Worm (Caenorhabditis elegans) whole organism, L2 larva: ENCODE measurements around the gene srj-44.

Source experiments
- Y55F3AM.14 ChIP-seq: fragments of 200-800 bp; sonication (Bioruptor generic); optimal IDR thresholded peaks from 2 replicates; lab custom pipeline; 2018; ENCODE audit warnings: mild to moderate bottlenecking, missing genetic modification characterization, missing compliant biosample characterization
- ZK546.5 ChIP-seq: sonication (generic microtip); optimal IDR thresholded peaks from 2 replicates; lab custom pipeline; 2017; ENCODE audit warnings: missing biosample characterization, missing genetic modification characterization
- aly-2 ChIP-seq: fragments of 150-350 bp; optimal IDR thresholded peaks from 2 replicates; lab custom pipeline; 2014; ENCODE audit warnings: missing biosample characterization, missing genetic modification characterization
- ama-1 ChIP-seq: fragments of 150-350 bp; optimal IDR thresholded peaks from 2 replicates; lab custom pipeline; 2018; ENCODE audit warnings: inconsistent platforms
- ceh-16 ChIP-seq: fragments of 150-350 bp; optimal IDR thresholded peaks from 2 replicates; lab custom pipeline; 2014; ENCODE audit warnings: missing biosample characterization, missing genetic modification characterization
- crh-2 ChIP-seq: sonication (generic microtip); optimal IDR thresholded peaks from 2 replicates; lab custom pipeline; 2017; ENCODE audit warnings: missing biosample characterization, missing genetic modification characterization
- egl-27 ChIP-seq: sonication (generic microtip); optimal IDR thresholded peaks from 3 replicates; lab custom pipeline; 2017; ENCODE audit warnings: missing biosample characterization, missing genetic modification reagents, missing genetic modification characterization
- elt-1 ChIP-seq: fragments of 150-350 bp; optimal IDR thresholded peaks from 2 replicates; lab custom pipeline; 2014; ENCODE audit warnings: missing biosample characterization, missing genetic modification characterization
- elt-3 ChIP-seq: sonication (generic microtip); optimal IDR thresholded peaks from 2 replicates; lab custom pipeline; 2017; ENCODE audit warnings: missing biosample characterization, missing genetic modification characterization
- fos-1 ChIP-seq: fragments of 150-350 bp; optimal IDR thresholded peaks from 2 replicates; lab custom pipeline; 2014; ENCODE audit warnings: missing biosample characterization, missing genetic modification characterization
- gmeb-1 ChIP-seq: fragments of 150-350 bp; optimal IDR thresholded peaks from 2 replicates; lab custom pipeline; 2014; ENCODE audit warnings: missing biosample characterization, missing genetic modification characterization
- lin-13 ChIP-seq: fragments of 150-350 bp; optimal IDR thresholded peaks from 2 replicates; lab custom pipeline; 2014; ENCODE audit warnings: missing biosample characterization, missing genetic modification reagents, missing genetic modification characterization
- lin-39 ChIP-seq: fragments of 150-350 bp; optimal IDR thresholded peaks from 2 replicates; lab custom pipeline; 2014; ENCODE audit warnings: missing biosample characterization, missing genetic modification reagents, missing genetic modification characterization
- lsy-2 ChIP-seq, 2 experiments: fragments of 150-350 bp in 1 of 2; sonication (generic microtip) in 1 of 2; optimal IDR thresholded peaks; 2 replicates each; lab custom pipeline; 2014 to 2017; ENCODE audit warnings: missing biosample characterization in 2 of 2, missing genetic modification characterization in 2 of 2
- mab-5 ChIP-seq: fragments of 150-350 bp; optimal IDR thresholded peaks from 2 replicates; lab custom pipeline; 2014; ENCODE audit warnings: missing biosample characterization, missing genetic modification characterization
- mbf-1 ChIP-seq: sonication (generic microtip); optimal IDR thresholded peaks from 2 replicates; lab custom pipeline; 2017; ENCODE audit warnings: missing biosample characterization, missing genetic modification characterization
- mdl-1 ChIP-seq, 2 experiments: fragments of 150-350 bp in 1 of 2; sonication (generic microtip) in 1 of 2; optimal IDR thresholded peaks; 2 replicates each; lab custom pipeline; 2017; ENCODE audit warnings: missing biosample characterization in 2 of 2, missing genetic modification characterization in 2 of 2
- nhr-11 ChIP-seq: fragments of 150-350 bp; optimal IDR thresholded peaks from 2 replicates; lab custom pipeline; 2014; ENCODE audit warnings: missing biosample characterization, missing genetic modification characterization
- nhr-129 ChIP-seq: fragments of 150-350 bp; optimal IDR thresholded peaks from 2 replicates; lab custom pipeline; 2014; ENCODE audit warnings: missing biosample characterization, missing genetic modification characterization
- nhr-23 ChIP-seq: fragments of 150-350 bp; optimal IDR thresholded peaks from 2 replicates; lab custom pipeline; 2014; ENCODE audit warnings: missing biosample characterization, missing genetic modification reagents, missing genetic modification characterization
- nhr-237 ChIP-seq: fragments of 150-350 bp; optimal IDR thresholded peaks from 2 replicates; lab custom pipeline; 2014; ENCODE audit warnings: missing biosample characterization, missing genetic modification characterization
- nhr-25 ChIP-seq: fragments of 150-350 bp; sonication (generic microtip); optimal IDR thresholded peaks from 3 replicates; lab custom pipeline; 2014; ENCODE audit warnings: missing biosample characterization, missing genetic modification characterization
- nhr-6 ChIP-seq: fragments of 150-350 bp; optimal IDR thresholded peaks from 2 replicates; lab custom pipeline; 2014; ENCODE audit warnings: missing biosample characterization, missing genetic modification characterization
- nhr-77 ChIP-seq: fragments of 150-350 bp; optimal IDR thresholded peaks from 2 replicates; lab custom pipeline; 2014; ENCODE audit warnings: missing biosample characterization, missing genetic modification characterization
- peb-1 ChIP-seq: fragments of 150-350 bp; optimal IDR thresholded peaks from 2 replicates; lab custom pipeline; 2014; ENCODE audit warnings: missing biosample characterization, missing genetic modification characterization
- sem-4 ChIP-seq: fragments of 150-350 bp; optimal IDR thresholded peaks from 2 replicates; lab custom pipeline; 2014; ENCODE audit warnings: missing biosample characterization, missing genetic modification reagents, missing genetic modification characterization
- skn-1 ChIP-seq: sonication (generic microtip); optimal IDR thresholded peaks from 2 replicates; lab custom pipeline; 2017; ENCODE audit warnings: missing biosample characterization, missing genetic modification characterization
- sma-9 ChIP-seq, 2 experiments: fragments of 150-350 bp in 1 of 2; sonication (generic microtip) in 1 of 2; optimal IDR thresholded peaks; 2 replicates each; lab custom pipeline; 2014 to 2016; ENCODE audit warnings: missing genetic modification characterization in 2 of 2, mild to moderate bottlenecking in 1 of 2, missing biosample characterization in 1 of 2, missing compliant biosample characterization in 1 of 2, missing genetic modification reagents in 1 of 2, moderate library complexity in 1 of 2
- snpc-4 ChIP-seq: fragments of 150-350 bp; optimal IDR thresholded peaks from 2 replicates; lab custom pipeline; 2014; ENCODE audit warnings: missing biosample characterization, missing genetic modification characterization
- unc-39 ChIP-seq: fragments of 150-350 bp; optimal IDR thresholded peaks from 2 replicates; lab custom pipeline; 2014; ENCODE audit warnings: missing biosample characterization, missing genetic modification characterization
- unc-55 ChIP-seq: fragments of 150-350 bp; sonication (generic microtip); optimal IDR thresholded peaks from 3 replicates; lab custom pipeline; 2014; ENCODE audit warnings: missing biosample characterization, missing genetic modification reagents, missing genetic modification characterization
- unc-62 ChIP-seq: fragments of 150-350 bp; optimal IDR thresholded peaks from 2 replicates; lab custom pipeline; 2014; ENCODE audit warnings: missing biosample characterization, missing genetic modification reagents, missing genetic modification characterization
- zag-1 ChIP-seq: fragments of 150-350 bp; optimal IDR thresholded peaks from 2 replicates; lab custom pipeline; 2014; ENCODE audit warnings: missing biosample characterization, missing genetic modification characterization
- ztf-1 ChIP-seq: fragments of 200-800 bp; sonication (Bioruptor generic); conservative IDR thresholded peaks from 2 replicates; pipeline ENCODE4 v1.3.6; 2022; ENCODE audit warnings: missing genetic modification characterization, missing compliant biosample characterization
- ztf-11 ChIP-seq: sonication (generic microtip); optimal IDR thresholded peaks from 2 replicates; lab custom pipeline; 2017; ENCODE audit warnings: missing biosample characterization, missing genetic modification characterization
- ztf-4 ChIP-seq: fragments of 150-350 bp; optimal IDR thresholded peaks from 2 replicates; lab custom pipeline; 2014; ENCODE audit warnings: missing biosample characterization, missing genetic modification characterization

The srj-44 gene

ce11 chrV:2857842-2858241, 12.2 kb upstream of the srj-44 start, which contains the start of gene srj-55:
srj-55 (minus strand) TSS chrV:2857942.
- TF ChIP-seq crh-2 (tag; lab: Kevin White, UChicago) = no peak
- no peak for TF ChIP-seq sem-4 (tag; lab: Kevin White, UChicago)
- TF ChIP-seq nhr-237 (tag; lab: Kevin White, UChicago) = no peak
- TF ChIP-seq gmeb-1 (tag; lab: Kevin White, UChicago) = no peak
- no peak for TF ChIP-seq ztf-11 (tag; lab: Kevin White, UChicago)
- TF ChIP-seq ztf-1 = no peak
- TF ChIP-seq unc-55 (GFP tag; lab: Kevin White, UChicago) = no peak
- TF ChIP-seq lsy-2 (tag; optimal IDR thresholded peaks at IDR 0.05; lab: Kevin White, UChicago) = no peak
- TF ChIP-seq unc-39 (tag; lab: Kevin White, UChicago) = no peak
- no peak for TF ChIP-seq ZK546.5 (tag; lab: Kevin White, UChicago)

DNA sequence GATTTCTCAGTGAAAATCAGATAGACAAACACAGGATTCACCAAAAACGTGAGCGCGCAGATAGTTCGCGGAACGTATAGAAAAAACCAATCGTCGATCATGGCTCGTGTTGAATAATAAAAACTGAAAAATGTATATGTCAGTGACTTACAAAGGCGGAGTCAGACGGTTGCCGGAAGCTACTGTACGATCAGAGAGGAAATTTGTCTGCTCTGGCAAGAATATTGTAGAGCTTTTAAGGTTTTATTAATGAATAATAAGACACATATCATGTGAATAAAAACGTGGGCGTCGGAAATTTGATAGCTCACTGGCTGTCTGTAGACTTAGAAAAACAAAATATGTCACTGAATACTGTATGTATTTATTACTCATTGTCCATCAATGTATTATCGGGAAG, 9.8 kb upstream of the srj-44 start, which contains the start of gene srj-57:
Gene srj-57, minus strand, starts transcription at position 101 of the 400 bp plus-strand sequence.
- TF ChIP-seq nhr-77 (tag; lab: Kevin White, UChicago) = no peak
- no peak for TF ChIP-seq mbf-1 (tag; lab: Kevin White, UChicago)
- no peak for TF ChIP-seq nhr-23 (tag; lab: Kevin White, UChicago)
- no peak for TF ChIP-seq mdl-1 (tag; optimal IDR thresholded peaks at IDR 0.05; lab: Kevin White, UChicago)
- no peak for TF ChIP-seq gmeb-1 (tag; lab: Kevin White, UChicago)
- no peak for TF ChIP-seq sma-9 (GFP tag; optimal IDR thresholded peaks at IDR 0.05; lab: Kevin White, UChicago)
- no peak for TF ChIP-seq sma-9 (tag; optimal IDR thresholded peaks at IDR 0.05; lab: Kevin White, UChicago)
- no peak for TF ChIP-seq ztf-11 (tag; lab: Kevin White, UChicago)
- no peak for TF ChIP-seq peb-1 (tag; lab: Kevin White, UChicago)
- no peak for TF ChIP-seq ceh-16 (tag; lab: Kevin White, UChicago)
- TF ChIP-seq nhr-25 = no peak
- TF ChIP-seq lin-39 (tag; lab: Kevin White, UChicago) = no peak
- TF ChIP-seq nhr-6 (tag; lab: Kevin White, UChicago) = no peak
- TF ChIP-seq ama-1 (lab: Kevin White, UChicago) = no peak
- TF ChIP-seq lin-13 (GFP tag; lab: Kevin White, UChicago) = no peak
- no peak for TF ChIP-seq nhr-11 (tag; lab: Kevin White, UChicago)
- TF ChIP-seq fos-1 (tag; lab: Kevin White, UChicago) = no peak
- TF ChIP-seq unc-55 (GFP tag; lab: Kevin White, UChicago) = no peak
- TF ChIP-seq ztf-4 = no peak
- TF ChIP-seq snpc-4 = no peak

DNA sequence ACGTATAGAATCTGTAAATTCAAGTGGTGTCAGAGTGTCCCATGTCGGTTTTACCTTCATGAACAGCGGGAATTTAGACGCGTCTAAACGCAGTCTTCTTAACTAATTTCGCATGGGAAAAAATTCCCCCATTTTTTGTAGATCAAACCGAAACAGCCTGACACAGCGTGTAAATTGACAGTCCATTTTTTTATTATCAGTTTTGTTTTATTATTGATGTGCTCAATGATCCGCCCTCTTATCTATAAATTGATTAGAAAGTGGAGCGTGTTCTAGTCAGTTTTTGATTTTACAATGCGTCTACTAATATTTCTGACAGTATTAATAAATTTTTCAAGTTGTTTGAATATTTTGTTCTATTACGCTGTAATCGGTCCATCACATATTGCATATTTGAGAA, 3.4 kb upstream of the srj-44 start, which contains the start of gene ugt-53:
Gene ugt-53, plus strand, starts transcription at position 273 of the 400 bp plus-strand sequence.
- TF ChIP-seq Y55F3AM.14 (GFP tag; lab: Kevin White, UChicago) (no peak), fos-1 (tag; lab: Kevin White, UChicago) (peak; percentile 36)

ce11 chrV:2848290-2848937, 2.7 kb upstream of the srj-44 start, which contains the start of gene srj-49:
srj-49 (minus strand) TSS chrV:2848340.
- TF ChIP-seq Y55F3AM.14 (GFP tag; lab: Kevin White, UChicago) (no peak), sma-9 (GFP tag; optimal IDR thresholded peaks at IDR 0.05; lab: Kevin White, UChicago) (peak; percentile 51), sma-9 (tag; optimal IDR thresholded peaks at IDR 0.05; lab: Kevin White, UChicago) (no peak), fos-1 (tag; lab: Kevin White, UChicago) (peak; percentile 65)

- TF ChIP-seq nhr-6 (tag; lab: Kevin White, UChicago) (no peak), nhr-129 (tag; lab: Kevin White, UChicago) (no peak), zag-1 (tag; lab: Kevin White, UChicago) (no peak), aly-2 (tag; lab: Kevin White, UChicago) (no peak), nhr-25 (no peak), egl-27 (tag; lab: Kevin White, UChicago) (no peak), unc-55 (GFP tag; lab: Kevin White, UChicago) (no peak), unc-62 (no peak), skn-1 (no peak), gmeb-1 (tag; lab: Kevin White, UChicago) (no peak), elt-1 (tag; lab: Kevin White, UChicago) (no peak), ztf-11 (tag; lab: Kevin White, UChicago) (no peak), nhr-237 (tag; lab: Kevin White, UChicago) (no peak), mab-5 (no peak), elt-3 (no peak), fos-1 (tag; lab: Kevin White, UChicago) (no peak), nhr-23 (tag; lab: Kevin White, UChicago) (no peak), nhr-77 (tag; lab: Kevin White, UChicago) (no peak), Y55F3AM.14 (GFP tag; lab: Kevin White, UChicago) (no peak)
These were observed 9.2 kb downstream of the srj-44 start, which contains the start of gene srj-45 for ce11 chrV:2836501-2836900. srj-45 (minus strand) TSS chrV:2836601.
